Worm (Caenorhabditis elegans) whole organism, young adult: ENCODE data around the gene R07B7.6.

Experiments
- B0019.2 ChIP-seq: fragments of 200-800 bp; sonication (Bioruptor generic); conservative IDR thresholded peaks from 2 replicates; pipeline ENCODE4 v1.3.6; 2022; ENCODE audit warnings: missing genetic modification reagents, missing genetic modification characterization, missing compliant biosample characterization
- B0035.1 ChIP-seq: sonication (generic microtip); optimal IDR thresholded peaks from 2 replicates; lab custom pipeline; 2016; ENCODE audit warnings: missing genetic modification characterization, mild to moderate bottlenecking, missing compliant biosample characterization, missing genotype, missing genetic modification reagents
- C06A6.2 ChIP-seq: fragments of 200-800 bp; sonication (Bioruptor generic); conservative IDR thresholded peaks from 2 replicates; pipeline ENCODE4 v1.3.6; 2022; ENCODE audit warnings: missing genetic modification characterization, missing compliant biosample characterization
- F10E7.11 ChIP-seq: sonication (generic microtip); optimal IDR thresholded peaks from 2 replicates; lab custom pipeline; 2017; ENCODE audit warnings: mild to moderate bottlenecking, missing genetic modification characterization, moderate library complexity, missing compliant biosample characterization
- F23B12.7 ChIP-seq: sonication (generic microtip); optimal IDR thresholded peaks from 2 replicates; lab custom pipeline; 2017; ENCODE audit warnings: missing genetic modification characterization, mild to moderate bottlenecking, missing compliant biosample characterization, antibody characterized with exemption, moderate library complexity; ENCODE audit not compliant: insufficient read depth
- F49E8.2 ChIP-seq: sonication (generic microtip); optimal IDR thresholded peaks from 3 replicates; lab custom pipeline; 2017; ENCODE audit warnings: missing genetic modification characterization, mild to moderate bottlenecking, missing compliant biosample characterization, antibody characterized with exemption, moderate library complexity; ENCODE audit not compliant: insufficient read depth
- F55B11.4 ChIP-seq: sonication (generic microtip); optimal IDR thresholded peaks from 2 replicates; lab custom pipeline; 2016; ENCODE audit warnings: missing compliant biosample characterization, missing genetic modification characterization, borderline replicate concordance; ENCODE audit not compliant: insufficient read depth
- F57C9.4 ChIP-seq: sonication (generic microtip); optimal IDR thresholded peaks from 2 replicates; lab custom pipeline; 2017; ENCODE audit warnings: mild to moderate bottlenecking, missing genetic modification characterization, missing compliant biosample characterization
- K12H6.12 ChIP-seq: fragments of 200-800 bp; sonication (Bioruptor generic); optimal IDR thresholded peaks from 2 replicates; lab custom pipeline; 2018; ENCODE audit warnings: mild to moderate bottlenecking, missing genetic modification characterization, missing compliant biosample characterization
- T07F8.4 ChIP-seq: sonication (generic microtip); optimal IDR thresholded peaks from 2 replicates; lab custom pipeline; 2016; ENCODE audit warnings: mild to moderate bottlenecking, missing genetic modification characterization, moderate library complexity, missing compliant biosample characterization
- Y95B8A.8 ChIP-seq: fragments of 200-800 bp; sonication (Bioruptor generic); IDR thresholded peaks from 2 replicates; pipeline ENCODE4 v1.3.6; 2022; ENCODE audit warnings: missing genetic modification reagents, missing genetic modification characterization, missing compliant biosample characterization
- aptf-3 ChIP-seq: fragments of 200-800 bp; sonication (Bioruptor generic); IDR thresholded peaks from 2 replicates; pipeline ENCODE4 v1.3.6; 2022; ENCODE audit warnings: missing genetic modification characterization, missing compliant biosample characterization
- atf-7 ChIP-seq: sonication (generic microtip); optimal IDR thresholded peaks from 2 replicates; lab custom pipeline; 2017; ENCODE audit warnings: mild to moderate bottlenecking, missing genetic modification characterization, missing compliant biosample characterization
- bed-1 ChIP-seq: fragments of 200-800 bp; sonication (Bioruptor generic); IDR thresholded peaks from 2 replicates; pipeline ENCODE4 v1.3.6; 2022; ENCODE audit warnings: missing genetic modification reagents, missing genetic modification characterization, missing compliant biosample characterization
- cebp-2 ChIP-seq: fragments of 200-800 bp; sonication (Bioruptor generic); IDR thresholded peaks from 2 replicates; pipeline ENCODE4 v1.3.6; 2022; ENCODE audit warnings: missing genetic modification characterization, missing compliant biosample characterization
- ceh-91 ChIP-seq: fragments of 200-800 bp; sonication (Bioruptor generic); IDR thresholded peaks from 2 replicates; pipeline ENCODE4 v1.3.6; 2022; ENCODE audit warnings: missing genetic modification reagents, missing genetic modification characterization, missing compliant biosample characterization
- dox-1 ChIP-seq: fragments of 200-800 bp; sonication (Bioruptor generic); IDR thresholded peaks from 2 replicates; pipeline ENCODE4 v1.3.6; 2022; ENCODE audit warnings: missing genetic modification reagents, missing genetic modification characterization, missing compliant biosample characterization
- dpff-1 ChIP-seq: sonication (generic microtip); optimal IDR thresholded peaks from 2 replicates; lab custom pipeline; 2017; ENCODE audit warnings: mild to moderate bottlenecking, missing genetic modification characterization, missing compliant biosample characterization
- egl-18 ChIP-seq: fragments of 200-800 bp; sonication (Bioruptor generic); IDR thresholded peaks from 2 replicates; pipeline ENCODE4 v1.3.6; 2022; ENCODE audit warnings: missing genetic modification reagents, missing genetic modification characterization, missing compliant biosample characterization
- ekl-4 ChIP-seq: fragments of 200-800 bp; sonication (Bioruptor generic); IDR thresholded peaks from 2 replicates; pipeline ENCODE4 v1.3.6; 2022; ENCODE audit warnings: missing genetic modification reagents, missing genetic modification characterization, missing compliant biosample characterization
- ets-4 ChIP-seq: fragments of 200-800 bp; sonication (Bioruptor generic); optimal IDR thresholded peaks from 2 replicates; lab custom pipeline; 2018; ENCODE audit warnings: mild to moderate bottlenecking, missing genetic modification characterization, missing compliant biosample characterization
- hlh-12 ChIP-seq: sonication (generic microtip); optimal IDR thresholded peaks from 2 replicates; lab custom pipeline; 2016; ENCODE audit warnings: missing genetic modification characterization, missing compliant biosample characterization
- hmg-1.2 ChIP-seq: fragments of 200-800 bp; sonication (Bioruptor generic); IDR thresholded peaks from 2 replicates; pipeline ENCODE4 v1.3.6; 2022; ENCODE audit warnings: missing genetic modification reagents, missing genetic modification characterization, missing compliant biosample characterization
- let-526 ChIP-seq: fragments of 200-800 bp; sonication (Bioruptor generic); IDR thresholded peaks from 2 replicates; pipeline ENCODE4 v1.3.6; 2022; ENCODE audit warnings: missing genetic modification reagents, missing genetic modification characterization, missing compliant biosample characterization
- let-607 ChIP-seq, 2 experiments: fragments of 200-800 bp in 1 of 2; sonication (Bioruptor generic) in 1 of 2; sonication (generic microtip) in 1 of 2; optimal IDR thresholded peaks; 2 replicates each; lab custom pipeline; 2016 to 2018; ENCODE audit warnings: mild to moderate bottlenecking in 2 of 2, missing compliant biosample characterization in 2 of 2, missing genetic modification characterization in 2 of 2, moderate library complexity in 2 of 2, missing genotype in 1 of 2
- lin-35 ChIP-seq, 3 experiments: fragments of 150-350 bp in 2 of 3; sonication (generic microtip) in 1 of 3; optimal IDR thresholded peaks; 2 replicates each; lab custom pipeline; 2014 to 2018; ENCODE audit warnings: missing biosample characterization in 3 of 3, missing genetic modification characterization in 3 of 3, missing genetic modification reagents in 3 of 3
- madf-3 ChIP-seq: fragments of 200-800 bp; sonication (Bioruptor generic); IDR thresholded peaks from 2 replicates; pipeline ENCODE4 v1.3.6; 2022; ENCODE audit warnings: missing genetic modification reagents, missing genetic modification characterization, missing compliant biosample characterization
- madf-6 ChIP-seq: fragments of 200-800 bp; sonication (Bioruptor generic); IDR thresholded peaks from 2 replicates; pipeline ENCODE4 v1.3.6; 2022; ENCODE audit warnings: missing genetic modification reagents, missing genetic modification characterization, missing compliant biosample characterization
- mcd-1 ChIP-seq: fragments of 200-800 bp; sonication (Bioruptor generic); IDR thresholded peaks from 2 replicates; pipeline ENCODE4 v1.3.6; 2022; ENCODE audit warnings: missing genetic modification reagents, missing genetic modification characterization, missing compliant biosample characterization
- mel-28 ChIP-seq: sonication (generic microtip); optimal IDR thresholded peaks from 2 replicates; lab custom pipeline; 2016; ENCODE audit warnings: borderline replicate concordance, mild to moderate bottlenecking, missing genetic modification characterization, missing compliant biosample characterization
- nhr-120 ChIP-seq: fragments of 200-800 bp; sonication (Bioruptor generic); IDR thresholded peaks from 2 replicates; pipeline ENCODE4 v1.3.6; 2022; ENCODE audit warnings: missing genetic modification characterization, missing compliant biosample characterization
- nhr-27 ChIP-seq: fragments of 200-800 bp; sonication (Bioruptor generic); optimal IDR thresholded peaks from 2 replicates; lab custom pipeline; 2018; ENCODE audit warnings: mild to moderate bottlenecking, missing genetic modification characterization, moderate library complexity, missing compliant biosample characterization
- nhr-80 ChIP-seq: sonication (generic microtip); optimal IDR thresholded peaks from 2 replicates; lab custom pipeline; 2016; ENCODE audit warnings: missing genetic modification characterization, missing compliant biosample characterization
- tbx-9 ChIP-seq: sonication (generic microtip); optimal IDR thresholded peaks from 2 replicates; lab custom pipeline; 2016; ENCODE audit warnings: borderline replicate concordance, missing genetic modification characterization, inconsistent platforms, missing compliant biosample characterization
- unc-130 ChIP-seq: sonication (generic microtip); optimal IDR thresholded peaks from 2 replicates; lab custom pipeline; 2016; ENCODE audit warnings: missing genetic modification reagents, missing genetic modification characterization, missing compliant biosample characterization
- zfh-2 ChIP-seq: fragments of 200-800 bp; sonication (Bioruptor generic); conservative IDR thresholded peaks from 2 replicates; pipeline ENCODE4 v1.3.6; 2022; ENCODE audit warnings: missing genetic modification reagents, missing genetic modification characterization, missing compliant biosample characterization
- ztf-26 ChIP-seq: sonication (generic microtip); optimal IDR thresholded peaks from 2 replicates; lab custom pipeline; 2017; ENCODE audit warnings: missing genetic modification characterization, missing compliant biosample characterization

R07B7.6 gene

ce11 chrV:12080274-12080673 is 5.5 kb upstream of the R07B7.6 start, which contains the start of gene R07B7.9:
TSS of gene R07B7.9 (minus strand) at chrV:12080374.
- TF ChIP-seq F23B12.7 (tag; lab: Kevin White, UChicago) (no peak), C06A6.2 (no peak), ztf-26 (tag; lab: Kevin White, UChicago) (no peak), ekl-4 (GFP tag; lab: Robert Waterston, UW) (no peak), B0035.1 (tag; lab: Kevin White, UChicago) (no peak), bed-1 (GFP tag; lab: Robert Waterston, UW) (no peak), F55B11.4 (tag; lab: Kevin White, UChicago) (no peak)
- TF ChIP-seq, all 124 proteins: peak for 0

- TF ChIP-seq F23B12.7 (tag; lab: Kevin White, UChicago) (peak; percentile 37), nhr-80 (tag; lab: Kevin White, UChicago) (peak; percentile 75), K12H6.12 (tag; lab: Kevin White, UChicago) (no peak), unc-130 (GFP tag; lab: Kevin White, UChicago) (no peak), tbx-9 (tag; lab: Kevin White, UChicago) (no peak)
These were observed 1.2 kb upstream of the R07B7.6 start for ce11 chrV:12075983-12076382.

- TF ChIP-seq F55B11.4 (tag; lab: Kevin White, UChicago), result no peak
- TF ChIP-seq hmg-1.2 (GFP tag; lab: Robert Waterston, UW), result no peak
- no peak for TF ChIP-seq let-607 (tag; optimal IDR thresholded peaks at IDR 0.05; lab: Kevin White, UChicago)
- no peak for TF ChIP-seq B0019.2 (GFP tag; lab: Robert Waterston, UW)
- TF ChIP-seq F57C9.4 (tag; lab: Kevin White, UChicago), result no peak
- no peak for TF ChIP-seq F10E7.11 (tag; lab: Kevin White, UChicago)
- no peak for TF ChIP-seq madf-6 (GFP tag; lab: Robert Waterston, UW)
- no peak for TF ChIP-seq aptf-3 (GFP tag; lab: Robert Waterston, UW)
- no peak for TF ChIP-seq mcd-1 (GFP tag; lab: Robert Waterston, UW)
- TF ChIP-seq lin-35 (GFP tag; optimal IDR thresholded peaks at IDR 0.05; lab: Kevin White, UChicago), result no peak
- TF ChIP-seq zfh-2, result no peak
These were observed 3.3 kb downstream of the R07B7.6 start for ce11 chrV:12071483-12071882.

- no peak for TF ChIP-seq let-526 (GFP tag; lab: Robert Waterston, UW)
- no peak for TF ChIP-seq dox-1 (GFP tag; lab: Robert Waterston, UW)
- no peak for TF ChIP-seq Y95B8A.8 (GFP tag; lab: Robert Waterston, UW)
- no peak for TF ChIP-seq hlh-12
- no peak for TF ChIP-seq nhr-27
- TF ChIP-seq F10E7.11 (tag; lab: Kevin White, UChicago), result no peak
- no peak for TF ChIP-seq ceh-91 (GFP tag; lab: Robert Waterston, UW)
- no peak for TF ChIP-seq nhr-120 (GFP tag; lab: Robert Waterston, UW)
- no peak for TF ChIP-seq cebp-2 (GFP tag; lab: Robert Waterston, UW)
- no peak for TF ChIP-seq unc-130 (GFP tag; lab: Kevin White, UChicago)
- TF ChIP-seq egl-18 (GFP tag; lab: Robert Waterston, UW), result no peak
- no peak for TF ChIP-seq madf-3 (GFP tag; lab: Robert Waterston, UW)
- TF ChIP-seq mel-28 (tag; lab: Kevin White, UChicago), result no peak
- TF ChIP-seq dpff-1 (tag; lab: Kevin White, UChicago), result no peak
- no peak for TF ChIP-seq ets-4 (GFP tag; lab: Kevin White, UChicago)
- no peak for TF ChIP-seq T07F8.4 (tag; lab: Kevin White, UChicago)
- TF ChIP-seq atf-7 (tag; lab: Kevin White, UChicago), result no peak
- TF ChIP-seq F49E8.2 (tag; lab: Kevin White, UChicago), result no peak
- TF ChIP-seq, all 124 proteins: peak for 0
These were observed 4.4 kb downstream of the R07B7.6 start, which contains the start of gene kmo-1 for ce11 chrV:12070419-12070818. TSS of gene kmo-1 (minus strand) at chrV:12070519.
